Worm (Caenorhabditis elegans): Measurements from ENCODE around the gene adss-1.

DNA sequence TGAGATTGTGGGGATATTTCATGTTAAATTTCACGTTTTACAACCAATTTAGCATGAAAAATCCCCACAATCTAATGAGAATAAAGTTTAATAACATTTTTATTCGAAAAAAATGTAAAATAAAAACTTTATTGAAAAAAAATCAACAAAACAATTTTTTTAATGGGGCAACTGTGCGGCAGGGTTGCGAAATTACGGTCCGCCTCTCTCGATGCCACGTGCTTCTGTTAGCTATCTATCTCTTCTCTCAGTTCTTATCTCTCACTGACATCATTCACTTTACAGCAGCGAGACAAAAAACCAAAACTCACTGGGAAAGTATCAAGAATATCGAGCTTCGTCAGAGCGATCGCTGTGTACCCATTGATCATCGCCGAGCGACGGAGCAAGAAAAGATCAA, 2.6 kb downstream of the adss-1 start:
- TF ChIP-seq nhr-80 (tag; optimal IDR thresholded peaks at IDR 0.05) (no peak), mcd-1 (GFP tag; IDR thresholded peaks at IDR 0.05) (no peak), him-1 (tag; optimal IDR thresholded peaks at IDR 0.05) (no peak), snpc-3.4 (tag; optimal IDR thresholded peaks at IDR 0.05) (no peak), egl-18 (GFP tag; IDR thresholded peaks at IDR 0.05) (no peak), ama-1 (optimal IDR thresholded peaks at IDR 0.05) (no peak), ama-1 (GFP tag; optimal IDR thresholded peaks at IDR 0.05) (no peak), pha-4 (tag; optimal IDR thresholded peaks at IDR 0.05) (no peak), unc-62 (GFP tag; optimal IDR thresholded peaks at IDR 0.05) (no peak), hsf-1 (GFP tag; IDR thresholded peaks at IDR 0.05) (no peak), mxl-1 (tag; optimal IDR thresholded peaks at IDR 0.05) (no peak), egl-44 (GFP tag; IDR thresholded peaks at IDR 0.05) (no peak), hlh-12 (tag; optimal IDR thresholded peaks at IDR 0.05) (no peak), hlh-26 (GFP tag; conservative IDR thresholded peaks at IDR 0.05) (no peak), unc-130 (GFP tag; optimal IDR thresholded peaks at IDR 0.05) (no peak)
